Fruit fly (Drosophila melanogaster) whole organism, embryonic: Measurements from ENCODE around the gene CG14883.

Experiments
- B-H2 ChIP-seq: fragments of 200-800 bp; sonication (Bioruptor generic); optimal IDR thresholded peaks from 2 replicates; lab custom pipeline; 2018; ENCODE audit warnings: missing biosample characterization, mild to moderate bottlenecking, missing genetic modification characterization
- CG11695 ChIP-seq: fragments of 200-800 bp; sonication (Bioruptor generic); IDR thresholded peaks from 3 replicates; pipeline ENCODE4 v1.3.6; 2022; ENCODE audit warnings: missing biosample characterization, missing genetic modification characterization
- CG12659 ChIP-seq: fragments of 200-800 bp; sonication (Bioruptor generic); optimal IDR thresholded peaks from 3 replicates; lab custom pipeline; 2017; ENCODE audit warnings: mild to moderate bottlenecking, missing biosample characterization, missing genetic modification reagents, missing genetic modification characterization
- CG13424 ChIP-seq: fragments of 200-800 bp; sonication (Bioruptor generic); optimal IDR thresholded peaks from 2 replicates; lab custom pipeline; 2019; ENCODE audit warnings: missing biosample characterization, mild to moderate bottlenecking, missing genetic modification characterization, moderate library complexity
- CG15269 ChIP-seq: fragments of 200-800 bp; sonication (Bioruptor generic); optimal IDR thresholded peaks from 2 replicates; lab custom pipeline; 2018; ENCODE audit warnings: missing biosample characterization, mild to moderate bottlenecking, missing genetic modification characterization, moderate library complexity
- CG15514 ChIP-seq: fragments of 200-800 bp; sonication (Bioruptor generic); optimal IDR thresholded peaks from 3 replicates; lab custom pipeline; 2017; ENCODE audit warnings: missing biosample characterization, missing genetic modification characterization, mild to moderate bottlenecking, moderate library complexity, missing genetic modification reagents
- CG16813 ChIP-seq: fragments of 200-800 bp; sonication (Bioruptor generic); IDR thresholded peaks from 3 replicates; pipeline ENCODE4 v1.3.6; 2022; ENCODE audit warnings: missing biosample characterization, missing genetic modification characterization; ENCODE audit not compliant: partially characterized antibody
- CG18262 ChIP-seq: fragments of 200-800 bp; optimal IDR thresholded peaks from 3 replicates; lab custom pipeline; 2019; ENCODE audit warnings: missing biosample characterization, mild to moderate bottlenecking, missing genetic modification characterization, moderate library complexity
- CG2129 ChIP-seq: fragments of 200-800 bp; sonication (Bioruptor generic); IDR thresholded peaks from 2 replicates; pipeline ENCODE4 v1.3.6; 2022; ENCODE audit warnings: missing biosample characterization, missing genetic modification characterization; ENCODE audit not compliant: partially characterized antibody
- CG2199 ChIP-seq: fragments of 200-800 bp; sonication (Bioruptor generic); IDR thresholded peaks from 3 replicates; pipeline ENCODE4 v1.3.6; 2022; ENCODE audit warnings: missing biosample characterization, missing genetic modification characterization
- CG2875 ChIP-seq: fragments of 200-800 bp; sonication (Bioruptor generic); optimal IDR thresholded peaks from 2 replicates; lab custom pipeline; 2017; ENCODE audit warnings: missing biosample characterization, mild to moderate bottlenecking, missing genetic modification characterization, missing genetic modification reagents
- CG30020 ChIP-seq: fragments of 200-800 bp; optimal IDR thresholded peaks from 2 replicates; lab custom pipeline; 2019; ENCODE audit warnings: missing biosample characterization, mild to moderate bottlenecking, missing genetic modification characterization, moderate library complexity
- CG32772 ChIP-seq: fragments of 200-800 bp; sonication (Bioruptor generic); IDR thresholded peaks from 2 replicates; pipeline ENCODE4 v1.3.6; 2022; ENCODE audit warnings: missing biosample characterization, missing genetic modification characterization
- CG3281 ChIP-seq: fragments of 200-800 bp; sonication (Bioruptor generic); optimal IDR thresholded peaks from 3 replicates; lab custom pipeline; 2017; ENCODE audit warnings: missing biosample characterization, mild to moderate bottlenecking, missing genetic modification characterization
- CG33557 ChIP-seq: fragments of 200-800 bp; sonication (Bioruptor generic); optimal IDR thresholded peaks from 2 replicates; lab custom pipeline; 2019; ENCODE audit warnings: missing biosample characterization, mild to moderate bottlenecking, missing genetic modification characterization, moderate library complexity
- CG4282 ChIP-seq: fragments of 200-800 bp; sonication (Bioruptor generic); optimal IDR thresholded peaks from 2 replicates; lab custom pipeline; 2016; ENCODE audit warnings: missing biosample characterization, missing genetic modification characterization
- CG4854 ChIP-seq: fragments of 200-800 bp; sonication (Bioruptor generic); optimal IDR thresholded peaks from 2 replicates; lab custom pipeline; 2016; ENCODE audit warnings: missing biosample characterization, missing genetic modification characterization, inconsistent platforms
- CG6272 ChIP-seq: fragments of 200-800 bp; sonication (Bioruptor generic); IDR thresholded peaks from 2 replicates; pipeline ENCODE4 v1.3.6; 2022; ENCODE audit warnings: missing biosample characterization, missing genetic modification characterization
- CG7987 ChIP-seq: fragments of 200-800 bp; sonication (Bioruptor generic); optimal IDR thresholded peaks from 2 replicates; lab custom pipeline; 2018; ENCODE audit warnings: missing biosample characterization, mild to moderate bottlenecking, missing genetic modification characterization, moderate library complexity
- CG8290 ChIP-seq, 3 experiments: fragments of 200-800 bp; sonication (Bioruptor generic); optimal IDR thresholded peaks; 2 replicates each; lab custom pipeline; 2016 to 2019; ENCODE audit warnings: missing biosample characterization in 3 of 3, missing genetic modification characterization in 3 of 3, mild to moderate bottlenecking in 2 of 3, moderate library complexity in 1 of 3
- CG9817 ChIP-seq: fragments of 200-800 bp; sonication (Bioruptor generic); optimal IDR thresholded peaks from 2 replicates; lab custom pipeline; 2018; ENCODE audit warnings: missing biosample characterization, mild to moderate bottlenecking, missing genetic modification characterization, moderate library complexity
- CG9932 ChIP-seq: fragments of 200-800 bp; sonication (Bioruptor generic); IDR thresholded peaks from 2 replicates; pipeline ENCODE4 v1.3.6; 2022; ENCODE audit warnings: missing biosample characterization, missing genetic modification characterization
- CTCF ChIP-seq: fragments of 200-800 bp; sonication (Bioruptor generic); optimal IDR thresholded peaks from 2 replicates; lab custom pipeline; 2017; ENCODE audit warnings: missing biosample characterization, mild to moderate bottlenecking, missing genetic modification characterization, moderate library complexity
- Dref ChIP-seq: fragments of 200-800 bp; sonication (Bioruptor generic); IDR thresholded peaks from 2 replicates; pipeline ENCODE4 v1.3.6; 2022; ENCODE audit warnings: missing biosample characterization, missing genetic modification characterization
- Drgx ChIP-seq: fragments of 200-800 bp; sonication (Bioruptor generic); IDR thresholded peaks from 2 replicates; pipeline ENCODE4 v1.3.6; 2022; ENCODE audit warnings: missing biosample characterization, missing genetic modification characterization
- HLH3B ChIP-seq: fragments of 200-800 bp; sonication (Bioruptor generic); IDR thresholded peaks from 2 replicates; pipeline ENCODE4 v1.3.6; 2022; ENCODE audit warnings: missing biosample characterization, missing genetic modification characterization
- HmgZ ChIP-seq: fragments of 200-800 bp; sonication (Bioruptor generic); optimal IDR thresholded peaks from 2 replicates; lab custom pipeline; 2018; ENCODE audit warnings: missing biosample characterization, mild to moderate bottlenecking, missing genetic modification characterization
- MTF-1 ChIP-seq: fragments of 200-800 bp; sonication (Bioruptor generic); optimal IDR thresholded peaks from 2 replicates; lab custom pipeline; 2018; ENCODE audit warnings: missing biosample characterization, mild to moderate bottlenecking, missing genetic modification characterization, borderline replicate concordance
- NC2β ChIP-seq: fragments of 200-800 bp; sonication (Bioruptor generic); optimal IDR thresholded peaks from 2 replicates; lab custom pipeline; 2016; ENCODE audit warnings: missing biosample characterization, missing genetic modification characterization
- NK7.1 ChIP-seq: fragments of 200-800 bp; sonication (Bioruptor generic); optimal IDR thresholded peaks from 3 replicates; lab custom pipeline; 2016; ENCODE audit warnings: missing biosample characterization, missing genetic modification characterization
- Scr ChIP-seq: fragments of 200-800 bp; sonication (Bioruptor generic); IDR thresholded peaks from 2 replicates; pipeline ENCODE4 v1.3.6; 2022; ENCODE audit warnings: missing biosample characterization, missing genetic modification characterization; ENCODE audit not compliant: partially characterized antibody
- Xrp1 ChIP-seq: fragments of 200-800 bp; sonication (Bioruptor generic); IDR thresholded peaks from 2 replicates; pipeline ENCODE4 v1.3.6; 2022; ENCODE audit warnings: missing biosample characterization, missing genetic modification characterization
- bbx ChIP-seq: fragments of 200-800 bp; sonication (Bioruptor generic); IDR thresholded peaks from 2 replicates; pipeline ENCODE4 v1.3.6; 2022; ENCODE audit warnings: missing biosample characterization, missing genetic modification characterization; ENCODE audit not compliant: partially characterized antibody
- caup ChIP-seq: fragments of 200-800 bp; sonication (Bioruptor generic); optimal IDR thresholded peaks from 3 replicates; lab custom pipeline; 2017; ENCODE audit warnings: missing biosample characterization, mild to moderate bottlenecking, missing genetic modification characterization, moderate library complexity; ENCODE audit not compliant: severe bottlenecking
- chinmo ChIP-seq: fragments of 200-800 bp; sonication (Bioruptor generic); IDR thresholded peaks from 4 replicates; pipeline ENCODE4 v1.3.6; 2022; ENCODE audit warnings: missing biosample characterization, missing genetic modification characterization; ENCODE audit not compliant: partially characterized antibody
- dm ChIP-seq: fragments of 200-800 bp; sonication (Bioruptor generic); optimal IDR thresholded peaks from 3 replicates; lab custom pipeline; 2016; ENCODE audit warnings: missing biosample characterization, missing genetic modification characterization
- dysf ChIP-seq: fragments of 200-800 bp; sonication (Bioruptor generic); IDR thresholded peaks from 3 replicates; pipeline ENCODE4 v1.3.6; 2022; ENCODE audit warnings: missing biosample characterization, missing genetic modification characterization
- gem ChIP-seq: fragments of 200-800 bp; sonication (Bioruptor generic); optimal IDR thresholded peaks from 2 replicates; lab custom pipeline; 2019; ENCODE audit warnings: missing biosample characterization, mild to moderate bottlenecking, missing genetic modification characterization, moderate library complexity
- lab ChIP-seq: fragments of 200-800 bp; sonication (Bioruptor generic); optimal IDR thresholded peaks from 3 replicates; lab custom pipeline; 2017; ENCODE audit warnings: missing biosample characterization, missing genetic modification characterization, mild to moderate bottlenecking, moderate library complexity, missing genetic modification reagents
- mirr ChIP-seq: fragments of 200-800 bp; sonication (Bioruptor generic); optimal IDR thresholded peaks from 3 replicates; lab custom pipeline; 2018; ENCODE audit warnings: missing biosample characterization, mild to moderate bottlenecking, missing genetic modification characterization
- nerfin-1 ChIP-seq: fragments of 200-800 bp; sonication (Bioruptor generic); optimal IDR thresholded peaks from 3 replicates; lab custom pipeline; 2019; ENCODE audit warnings: missing biosample characterization, mild to moderate bottlenecking, missing genetic modification characterization, moderate library complexity
- pho ChIP-seq: fragments of 200-800 bp; sonication (Bioruptor generic); optimal IDR thresholded peaks from 2 replicates; lab custom pipeline; 2016; ENCODE audit warnings: missing biosample characterization, missing genetic modification characterization
- phol ChIP-seq: fragments of 200-800 bp; sonication (Bioruptor generic); optimal IDR thresholded peaks from 3 replicates; lab custom pipeline; 2018; ENCODE audit warnings: missing biosample characterization, mild to moderate bottlenecking, missing genetic modification characterization, moderate library complexity
- prd ChIP-seq, 3 experiments: fragments of >200 bp in 2 of 3; fragments of 200-800 bp in 1 of 3; sonication (Bioruptor generic) in 1 of 3; optimal IDR thresholded peaks in 2 of 3; IDR thresholded peaks in 1 of 3; 2 replicates in 2 of 3; 3 replicates in 1 of 3; pipeline versions ENCODE4 v1.3.6 to Lab custom; 2017 to 2022; ENCODE audit warnings: missing biosample characterization in 1 of 3, missing genetic modification characterization in 1 of 3
- sim ChIP-seq: fragments of 200-800 bp; sonication (Bioruptor generic); IDR thresholded peaks from 2 replicates; pipeline ENCODE4 v1.3.6; 2022; ENCODE audit warnings: missing biosample characterization, missing genetic modification characterization
- ttk ChIP-seq: fragments of 200-800 bp; sonication (Bioruptor generic); IDR thresholded peaks from 2 replicates; pipeline ENCODE4 v2.1.2; 2022; ENCODE audit warnings: missing biosample characterization, missing genetic modification characterization
- vfl ChIP-seq: fragments of 200-800 bp; sonication (Bioruptor generic); optimal IDR thresholded peaks from 2 replicates; lab custom pipeline; 2016; ENCODE audit warnings: missing biosample characterization, missing genetic modification characterization
- wor ChIP-seq: fragments of 200-800 bp; sonication (Bioruptor generic); IDR thresholded peaks from 2 replicates; pipeline ENCODE4 v1.3.6; 2022; ENCODE audit warnings: missing biosample characterization, missing genetic modification characterization
- zf30C ChIP-seq: fragments of 200-800 bp; sonication (Bioruptor generic); optimal IDR thresholded peaks from 3 replicates; lab custom pipeline; 2018; ENCODE audit warnings: missing biosample characterization, mild to moderate bottlenecking, missing genetic modification characterization

CG14883 gene

dm6 chr3R:16431707-16432106 is 24.1 kb upstream of the CG14883 start (continued):
- TF ChIP-seq caup (GFP tag; lab: Kevin White, UChicago): peak; percentile 28
- peak; percentile 65 for TF ChIP-seq bbx
- peak; percentile 20 for TF ChIP-seq CG4854
- peak; percentile 56 for TF ChIP-seq CG4282
- peak; percentile 31 for TF ChIP-seq NK7.1 (GFP tag; lab: Kevin White, UChicago)
- peak; percentile 41 for TF ChIP-seq phol
- TF ChIP-seq CG30020 (tag; lab: Kevin White, UChicago): no peak
- TF ChIP-seq lab: peak; percentile 17
- TF ChIP-seq CG12659 (GFP tag; lab: Kevin White, UChicago): no peak
- TF ChIP-seq CG3281 (GFP tag; lab: Kevin White, UChicago): no peak
- TF ChIP-seq CG15269 (tag; lab: Kevin White, UChicago): peak; percentile 48
- peak; percentile 64 for TF ChIP-seq B-H2 (GFP tag; lab: Kevin White, UChicago)
- TF ChIP-seq dysf: peak; percentile 18; the same call in 1 of the 3 replicates
- TF ChIP-seq MTF-1: peak; percentile 55
- TF ChIP-seq Drgx (GFP tag; lab: Robert Waterston, UW): no peak
- TF ChIP-seq CG32772 (GFP tag; lab: Robert Waterston, UW): 0 out of 2 replicates have a peak, but pooled peaks have one; percentile 28
- TF ChIP-seq HLH3B (GFP tag; lab: Robert Waterston, UW): peak; percentile 59
- TF ChIP-seq CG9932 (GFP tag; lab: Robert Waterston, UW): peak; percentile 51; the same call in 1 of the 2 replicates
- peak; percentile 10 for TF ChIP-seq gem
- peak; percentile 14 for TF ChIP-seq pho
- peak; percentile 23 for TF ChIP-seq CG15514
- peak; percentile 81; the same call in 2 of the 3 replicates for TF ChIP-seq CG2199 (GFP tag; lab: Robert Waterston, UW)
- TF ChIP-seq CTCF (GFP tag; lab: Kevin White, UChicago): peak; percentile 98
- peak; percentile 14 for TF ChIP-seq CG9817 (tag; lab: Kevin White, UChicago)
- TF ChIP-seq CG11695 (GFP tag; lab: Robert Waterston, UW): no peak
- peak; percentile 33; the same call in 1 of the 2 replicates for TF ChIP-seq ttk
- TF ChIP-seq wor (GFP tag; lab: Robert Waterston, UW): no peak
- peak; percentile 36 for TF ChIP-seq CG6272 (GFP tag; lab: Robert Waterston, UW)
- TF ChIP-seq CG16813 (GFP tag; lab: Robert Waterston, UW): peak; percentile 67
- TF ChIP-seq CG13424 (tag; lab: Kevin White, UChicago): peak; percentile 30
- peak; percentile 38 for TF ChIP-seq dm (GFP tag; lab: Kevin White, UChicago)
- TF ChIP-seq Scr (GFP tag; lab: Robert Waterston, UW): peak; percentile 54
- TF ChIP-seq prd (optimal IDR thresholded peaks at IDR 0.05; lab: Kevin White, UChicago): no peak
- peak; percentile 51 for TF ChIP-seq prd (GFP tag; IDR thresholded peaks at IDR 0.05; lab: Robert Waterston, UW)
- TF ChIP-seq Dref (GFP tag; lab: Robert Waterston, UW): peak; percentile 12; the same call in 1 of the 2 replicates
- TF ChIP-seq mirr (GFP tag; lab: Kevin White, UChicago): peak; percentile 60
- TF ChIP-seq CG18262 (tag; lab: Kevin White, UChicago): peak; percentile 13
- peak; percentile 73; the same call in 3 of the 4 replicates for TF ChIP-seq chinmo (GFP tag; lab: Robert Waterston, UW)
- no peak for TF ChIP-seq zf30C (GFP tag; lab: Kevin White, UChicago)
- TF ChIP-seq nerfin-1 (tag; lab: Kevin White, UChicago): peak; percentile 28
- peak; percentile 59 for TF ChIP-seq CG7987 (GFP tag; lab: Kevin White, UChicago)
- no peak for TF ChIP-seq vfl (GFP tag; lab: Kevin White, UChicago)
- peak; percentile 13 for TF ChIP-seq NC2β (GFP tag; lab: Kevin White, UChicago)
- no peak for TF ChIP-seq sim (GFP tag; lab: Robert Waterston, UW)
- TF ChIP-seq CG8290 (GFP tag; optimal IDR thresholded peaks at IDR 0.05; lab: Kevin White, UChicago): peak; percentile 52
- peak in 1 of 2 experiments; percentile 89 for TF ChIP-seq CG8290 (tag; optimal IDR thresholded peaks at IDR 0.05; lab: Kevin White, UChicago)
- no peak for TF ChIP-seq CG2129
- TF ChIP-seq HmgZ: peak; percentile 84
- TF ChIP-seq CG2875: peak; percentile 20
- peak; percentile 13 for TF ChIP-seq CG33557 (GFP tag; lab: Kevin White, UChicago)
- peak; percentile 47; the same call in 1 of the 2 replicates for TF ChIP-seq Xrp1
